Worm (Caenorhabditis elegans): ENCODE measurements around the gene hip-1.

DNA sequence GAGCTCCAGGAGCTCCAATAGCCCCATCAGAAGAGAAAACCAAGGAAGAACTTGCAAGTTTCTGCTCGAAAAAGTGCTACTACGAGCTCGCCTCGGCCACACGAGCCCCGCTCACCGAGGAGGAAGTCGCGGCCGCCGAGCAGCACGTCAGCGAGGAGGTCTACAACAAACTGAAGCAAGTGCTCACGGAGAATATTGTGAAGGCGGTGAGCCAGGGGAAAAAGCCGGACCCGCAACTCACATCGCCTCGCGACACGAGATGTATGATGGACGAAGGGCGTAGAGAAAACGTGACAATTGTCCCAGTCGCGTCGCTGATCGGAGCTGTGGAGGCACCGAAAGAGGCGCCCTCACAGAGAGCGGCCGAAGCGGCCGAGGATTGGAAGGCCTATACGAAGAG is 30.4 kb upstream of the hip-1 start:
- TF ChIP-seq pha-4 (tag; optimal IDR thresholded peaks at IDR 0.05) (no peak), nfya-1 (tag; optimal IDR thresholded peaks at IDR 0.05) (no peak), ceh-9 (tag; optimal IDR thresholded peaks at IDR 0.05) (no peak), rnt-1 (tag; optimal IDR thresholded peaks at IDR 0.05) (no peak), nhr-11 (tag; optimal IDR thresholded peaks at IDR 0.05) (no peak), fkh-10 (GFP tag; optimal IDR thresholded peaks at IDR 0.05) (no peak)
